Worm (Caenorhabditis elegans): Measurements from ENCODE around the gene pudl-1.

Gene pudl-1

DNA sequence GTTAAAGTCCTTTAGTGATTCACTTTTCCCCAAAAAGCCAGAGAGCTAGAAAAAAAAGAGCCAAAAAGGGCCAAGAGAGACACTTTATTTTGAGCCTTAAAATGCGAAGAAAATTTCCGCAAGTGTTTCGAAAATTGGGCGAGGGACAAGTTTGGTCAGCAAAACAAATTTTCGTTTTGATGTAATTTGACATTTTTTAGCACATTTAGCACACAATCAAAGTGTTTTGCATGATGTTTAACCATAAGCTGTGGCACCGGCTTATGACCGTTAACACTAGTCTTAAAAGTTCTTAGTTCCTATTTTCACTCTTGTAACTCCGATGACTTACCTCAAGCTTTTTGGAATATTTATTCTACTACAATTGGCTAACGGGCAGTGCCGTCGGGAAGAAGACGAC is 12.3 kb upstream of the pudl-1 start, which contains the start of gene Y54G2A.37:
Gene Y54G2A.37, plus strand, starts transcription at position 301 of the 400 bp plus-strand sequence.
- TF ChIP-seq tbx-11 (GFP tag; IDR thresholded peaks at IDR 0.05) (no peak), ceh-13 (GFP tag; optimal IDR thresholded peaks at IDR 0.05) (no peak), hnd-1 (tag; optimal IDR thresholded peaks at IDR 0.05) (no peak), tra-4 (tag; optimal IDR thresholded peaks at IDR 0.05) (no peak), aly-1 (tag; optimal IDR thresholded peaks at IDR 0.05) (no peak), sea-1 (GFP tag; conservative IDR thresholded peaks at IDR 0.05) (no peak), ets-7 (tag; optimal IDR thresholded peaks at IDR 0.05) (no peak), flt-1 (GFP tag; IDR thresholded peaks at IDR 0.05) (no peak), ceh-36 (tag; optimal IDR thresholded peaks at IDR 0.05) (no peak), pes-1 (GFP tag; IDR thresholded peaks at IDR 0.05) (no peak)

DNA sequence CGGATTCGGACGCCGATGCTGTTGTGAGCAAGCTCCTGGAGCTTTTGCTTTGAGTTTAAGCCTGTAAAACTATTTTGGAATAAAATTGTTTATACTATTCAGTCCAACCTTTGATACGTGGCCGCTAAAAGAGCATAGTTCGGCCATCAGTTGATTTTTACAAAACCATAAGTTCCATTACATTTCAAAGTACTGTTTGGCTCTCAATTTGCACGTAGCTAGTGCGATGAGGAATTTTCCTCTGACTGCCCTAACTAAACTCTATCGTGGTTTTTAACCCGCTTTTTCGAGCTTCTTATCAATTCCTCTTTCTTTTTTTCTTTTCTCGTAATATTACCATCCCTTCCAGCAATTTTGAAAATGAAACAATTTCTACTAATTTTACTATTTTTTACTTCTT is 9.3 kb upstream of the pudl-1 start, which contains the start of gene clec-80:
Gene clec-80, plus strand, starts transcription at position 301 of the 400 bp plus-strand sequence.
- TF ChIP-seq ama-1 (optimal IDR thresholded peaks at IDR 0.05) (no peak), flt-1 (GFP tag; IDR thresholded peaks at IDR 0.05) (no peak), scrt-1 (GFP tag; IDR thresholded peaks at IDR 0.05) (no peak)

DNA sequence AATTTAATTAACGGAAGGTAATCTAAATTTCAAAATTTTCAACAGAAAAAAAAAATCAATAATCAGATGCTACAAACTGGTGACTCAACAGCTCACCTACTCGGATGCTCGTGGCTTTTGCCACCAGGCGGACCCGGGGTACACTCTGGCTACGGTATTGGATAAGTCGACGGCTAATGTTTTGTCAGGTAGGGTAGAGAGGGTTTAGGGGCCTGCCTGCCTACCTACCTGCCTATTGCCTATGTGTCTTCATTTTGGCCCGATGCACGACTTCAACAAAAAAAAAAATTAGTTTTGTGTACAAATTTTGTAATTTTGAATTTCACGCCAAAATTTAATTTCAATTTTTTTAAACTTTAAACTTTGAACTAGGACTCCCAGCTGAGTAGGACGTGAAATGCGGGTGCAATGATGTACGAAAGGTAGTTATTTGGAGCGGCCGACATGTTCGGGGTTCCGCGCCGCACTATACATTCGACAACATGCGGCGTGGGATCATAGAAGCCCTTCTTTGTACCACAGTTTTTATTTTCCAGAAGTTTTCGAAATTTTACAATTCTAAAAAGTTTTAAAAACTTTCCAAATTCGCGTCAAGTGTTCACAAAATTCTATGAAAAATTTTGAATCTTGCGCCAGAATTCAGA is 7.1 kb upstream of the pudl-1 start:
- no peak for TF ChIP-seq scrt-1 (GFP tag; IDR thresholded peaks at IDR 0.05)
- no peak for TF ChIP-seq F13C5.2 (tag; optimal IDR thresholded peaks at IDR 0.05)
- TF ChIP-seq sea-1 (GFP tag; conservative IDR thresholded peaks at IDR 0.05): no peak

DNA sequence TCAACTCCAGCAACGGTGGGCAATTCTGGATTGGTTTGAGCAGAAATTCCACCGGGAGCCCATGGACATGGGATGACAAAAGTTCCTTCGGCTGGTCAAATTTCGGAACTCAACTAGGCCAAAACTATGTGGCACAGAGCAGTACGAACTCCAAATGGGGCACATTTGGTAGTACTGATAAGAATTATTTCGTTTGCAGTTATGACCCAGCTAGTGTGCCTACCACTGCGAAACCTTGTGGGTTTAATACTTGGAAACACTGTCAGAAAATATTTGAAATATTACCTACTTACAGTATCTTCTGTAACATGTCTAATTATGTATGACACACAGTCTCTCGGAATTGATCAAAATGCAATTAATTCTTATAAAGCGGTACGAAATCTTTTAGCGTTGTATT is 6.4 kb upstream of the pudl-1 start:
- no peak for TF ChIP-seq hmbx-1 (tag; optimal IDR thresholded peaks at IDR 0.05)
- no peak for TF ChIP-seq ceh-13 (GFP tag; optimal IDR thresholded peaks at IDR 0.05)
- TF ChIP-seq sea-1 (GFP tag; conservative IDR thresholded peaks at IDR 0.05): no peak
- TF ChIP-seq hmg-4 (GFP tag; optimal IDR thresholded peaks at IDR 0.05): no peak
- TF ChIP-seq ceh-36 (tag; optimal IDR thresholded peaks at IDR 0.05): no peak
- TF ChIP-seq ama-1 (optimal IDR thresholded peaks at IDR 0.05): no peak
- TF ChIP-seq scrt-1 (GFP tag; IDR thresholded peaks at IDR 0.05): no peak
- no peak for TF ChIP-seq B0310.2 (tag; optimal IDR thresholded peaks at IDR 0.05)
- TF ChIP-seq flt-1 (GFP tag; IDR thresholded peaks at IDR 0.05): no peak
- no peak for TF ChIP-seq tra-4 (tag; optimal IDR thresholded peaks at IDR 0.05)
- TF ChIP-seq F13C5.2 (tag; optimal IDR thresholded peaks at IDR 0.05): no peak

DNA sequence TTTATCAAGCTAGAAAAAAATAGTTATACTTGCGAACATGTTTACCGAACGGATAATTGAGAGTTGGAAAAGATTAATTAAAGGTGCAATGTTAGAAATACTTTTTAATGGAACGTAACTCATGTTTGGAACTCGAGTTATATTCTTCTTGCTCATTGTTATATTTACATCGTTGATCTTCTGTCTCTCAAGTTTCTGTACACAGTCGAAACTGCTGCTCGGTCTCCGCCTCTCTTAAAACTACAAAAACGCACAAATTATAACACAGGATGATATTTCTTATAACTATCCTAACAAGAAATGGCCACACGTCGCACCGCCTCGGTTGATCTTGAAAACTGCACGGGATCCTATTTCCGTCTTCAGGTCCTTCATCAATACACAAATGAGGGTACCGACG is 1.8 kb downstream of the pudl-1 start, which contains the start of gene pudl-2:
Gene pudl-2, plus strand, starts transcription at position 301 of the 400 bp plus-strand sequence.
- TF ChIP-seq scrt-1 (GFP tag; IDR thresholded peaks at IDR 0.05): no peak
- TF ChIP-seq F13C5.2 (tag; optimal IDR thresholded peaks at IDR 0.05): no peak
- TF ChIP-seq ets-7 (tag; optimal IDR thresholded peaks at IDR 0.05): no peak
- no peak for TF ChIP-seq hmbx-1 (tag; optimal IDR thresholded peaks at IDR 0.05)
- TF ChIP-seq pes-1 (GFP tag; IDR thresholded peaks at IDR 0.05): no peak
- TF ChIP-seq B0310.2 (tag; optimal IDR thresholded peaks at IDR 0.05): no peak
- no peak for TF ChIP-seq sea-1 (GFP tag; conservative IDR thresholded peaks at IDR 0.05)
- TF ChIP-seq ceh-13 (GFP tag; optimal IDR thresholded peaks at IDR 0.05): no peak
- no peak for TF ChIP-seq tra-4 (tag; optimal IDR thresholded peaks at IDR 0.05)
- TF ChIP-seq aly-1 (tag; optimal IDR thresholded peaks at IDR 0.05): no peak
- no peak for TF ChIP-seq tbx-37 (GFP tag; conservative IDR thresholded peaks at IDR 0.05)
- no peak for TF ChIP-seq ama-1 (optimal IDR thresholded peaks at IDR 0.05)
- no peak for TF ChIP-seq flt-1 (GFP tag; IDR thresholded peaks at IDR 0.05)
- TF ChIP-seq hnd-1 (tag; optimal IDR thresholded peaks at IDR 0.05): no peak
- TF ChIP-seq tbx-11 (GFP tag; IDR thresholded peaks at IDR 0.05): no peak

DNA sequence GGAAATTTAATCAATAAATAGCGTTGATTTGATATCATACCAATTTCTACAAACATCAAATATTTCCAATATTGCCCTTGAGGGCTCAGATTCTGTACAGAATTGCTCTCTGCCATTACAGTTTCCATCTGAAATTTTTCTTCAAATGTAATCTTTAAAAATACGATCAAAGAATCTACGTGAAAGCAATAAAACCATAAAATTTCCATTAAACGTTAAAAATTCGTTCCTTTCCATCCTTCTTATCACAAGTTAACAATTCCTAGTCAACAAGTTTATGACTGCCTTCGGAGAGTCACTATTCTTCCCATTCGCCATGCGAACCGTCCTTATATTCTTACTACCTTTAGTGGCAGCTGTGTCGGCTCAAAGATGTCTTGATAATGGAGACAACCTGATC is 2.7 kb downstream of the pudl-1 start, which contains the start of gene clec-82:
Gene clec-82, plus strand, starts transcription at position 301 of the 400 bp plus-strand sequence.
- TF ChIP-seq hnd-1 (tag; optimal IDR thresholded peaks at IDR 0.05): no peak

DNA sequence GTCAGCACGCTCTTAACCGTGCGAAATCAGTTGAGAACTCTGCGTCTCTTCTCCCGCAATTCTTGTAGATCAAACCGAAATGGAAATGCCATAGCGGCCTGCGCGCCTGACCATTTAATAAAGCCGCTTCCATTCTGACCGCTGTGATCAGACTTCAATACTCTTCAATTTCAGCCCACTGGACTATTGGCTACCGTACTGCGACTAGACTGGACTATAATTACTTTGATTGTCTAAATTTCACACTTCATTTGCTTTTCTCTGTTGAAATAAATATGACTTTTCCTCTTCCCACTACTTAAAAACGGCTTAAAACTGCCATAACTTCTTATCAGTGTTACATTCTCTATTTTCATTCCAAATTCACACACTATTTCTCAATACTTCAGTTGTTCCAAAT is 5.6 kb downstream of the pudl-1 start, which contains the start of gene Y54G2A.7:
Gene Y54G2A.7, plus strand, starts transcription at position 301 of the 400 bp plus-strand sequence.
- TF ChIP-seq sea-1 (GFP tag; conservative IDR thresholded peaks at IDR 0.05): no peak
- TF ChIP-seq hmg-4 (GFP tag; optimal IDR thresholded peaks at IDR 0.05): no peak
- no peak for TF ChIP-seq ceh-36 (tag; optimal IDR thresholded peaks at IDR 0.05)
- no peak for TF ChIP-seq tra-4 (tag; optimal IDR thresholded peaks at IDR 0.05)
- TF ChIP-seq flt-1 (GFP tag; IDR thresholded peaks at IDR 0.05): no peak
- TF ChIP-seq tbx-11 (GFP tag; IDR thresholded peaks at IDR 0.05): no peak
- no peak for TF ChIP-seq pes-1 (GFP tag; IDR thresholded peaks at IDR 0.05)
- TF ChIP-seq scrt-1 (GFP tag; IDR thresholded peaks at IDR 0.05): no peak
- TF ChIP-seq F13C5.2 (tag; optimal IDR thresholded peaks at IDR 0.05): no peak

DNA sequence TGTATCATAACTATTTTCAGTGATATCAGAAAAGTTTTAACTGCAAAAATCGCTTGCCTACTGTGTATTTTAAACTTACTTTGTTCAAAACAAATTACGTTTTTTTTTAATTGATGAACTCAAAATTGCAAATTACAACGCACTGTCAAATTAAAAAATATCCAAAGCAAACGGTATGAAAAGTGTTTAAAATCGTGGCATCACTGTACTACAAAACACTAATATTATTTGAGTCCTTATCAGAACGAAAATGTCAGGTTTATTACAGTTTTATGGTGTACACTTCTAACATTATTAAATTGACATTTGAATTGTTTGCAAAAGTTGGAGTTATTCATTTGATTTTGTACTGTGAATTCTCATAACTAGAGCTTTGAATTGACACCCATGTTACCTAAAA is 8.6 kb downstream of the pudl-1 start, which contains the start of gene clec-83:
Gene clec-83, minus strand, starts transcription at position 213 of the 400 bp plus-strand sequence.
- TF ChIP-seq hmbx-1 (tag; optimal IDR thresholded peaks at IDR 0.05) (no peak), pes-1 (GFP tag; IDR thresholded peaks at IDR 0.05) (no peak), sea-1 (GFP tag; conservative IDR thresholded peaks at IDR 0.05) (no peak), tbx-37 (GFP tag; conservative IDR thresholded peaks at IDR 0.05) (no peak), F13C5.2 (tag; optimal IDR thresholded peaks at IDR 0.05) (no peak), ama-1 (optimal IDR thresholded peaks at IDR 0.05) (no peak)

DNA sequence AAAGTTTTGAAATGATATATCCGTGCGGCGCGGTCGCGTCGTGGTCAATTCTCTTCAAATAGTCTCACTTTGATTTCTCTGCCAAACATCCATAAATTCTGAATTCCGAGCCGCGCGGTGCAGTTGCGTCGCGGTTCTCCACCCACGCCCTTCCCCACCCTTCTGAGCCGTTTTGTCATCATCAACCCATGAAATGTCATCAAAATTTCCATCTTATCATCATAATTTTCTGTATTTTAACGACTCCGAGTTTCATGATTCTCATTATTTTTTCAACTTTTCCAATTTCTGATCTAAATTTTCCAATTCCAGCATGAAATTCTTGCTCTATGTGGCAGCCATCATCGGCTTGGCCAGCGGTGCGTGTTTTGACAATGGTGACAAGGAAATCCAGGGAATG is 9.5 kb downstream of the pudl-1 start, which contains the start of gene clec-84:
Gene clec-84, plus strand, starts transcription at position 301 of the 400 bp plus-strand sequence.
- TF ChIP-seq ets-7 (tag; optimal IDR thresholded peaks at IDR 0.05) (no peak), scrt-1 (GFP tag; IDR thresholded peaks at IDR 0.05) (no peak), ceh-13 (GFP tag; optimal IDR thresholded peaks at IDR 0.05) (no peak), hmbx-1 (tag; optimal IDR thresholded peaks at IDR 0.05) (no peak), sea-1 (GFP tag; conservative IDR thresholded peaks at IDR 0.05) (no peak), hnd-1 (tag; optimal IDR thresholded peaks at IDR 0.05) (no peak), aly-1 (tag; optimal IDR thresholded peaks at IDR 0.05) (no peak)

Data from whole organism, early embryonic.